Fruit fly (Drosophila melanogaster): Measurements from ENCODE around the gene Pax.
A peak's percentile ranks its signal among the peaks of the same experiment; 100 is the strongest.

DNA sequence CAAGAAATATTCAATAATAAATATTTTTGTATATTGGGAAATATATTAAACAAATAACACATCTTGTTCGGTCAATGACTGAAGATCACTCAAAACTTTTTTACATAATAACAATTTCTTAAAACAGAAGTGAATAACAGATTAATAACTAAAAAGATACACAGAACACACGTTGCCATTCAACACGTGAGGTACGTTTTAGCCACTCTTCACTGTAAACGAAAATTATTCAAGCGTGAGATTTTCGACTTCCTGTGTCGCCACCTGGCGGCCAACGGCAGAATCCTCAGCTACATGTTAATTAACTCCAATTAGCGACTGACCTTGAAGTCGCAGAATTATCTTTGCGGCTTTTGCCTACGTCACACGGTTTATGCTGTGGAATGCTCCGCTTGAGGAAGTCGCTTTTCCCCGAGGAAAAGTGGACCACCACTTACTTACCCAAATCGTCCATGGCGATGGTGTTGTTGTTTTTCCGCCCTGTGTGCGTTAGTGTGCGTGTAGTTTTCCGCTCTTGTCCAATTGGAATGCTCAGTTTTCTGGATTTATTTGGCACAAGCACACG lies 549 bp downstream of the Pax start:
- peak; percentile 68; the same call in 2 of the 3 replicates for TF ChIP-seq CG4496 (GFP tag; IDR thresholded peaks at IDR 0.05)
- TF ChIP-seq Snoo (tag; optimal IDR thresholded peaks at IDR 0.05): peak; percentile 55
- TF ChIP-seq CG10348 (GFP tag; IDR thresholded peaks at IDR 0.05): no peak
- TF ChIP-seq Pif1A (GFP tag; optimal IDR thresholded peaks at IDR 0.05): peak; percentile 37
- TF ChIP-seq CG34367 (tag; optimal IDR thresholded peaks at IDR 0.05): peak; percentile 39
